Fruit fly (Drosophila melanogaster) whole organism: ENCODE data around the gene Arr2.

ENCODE experiments used
- Dll ChIP-seq: fragments of >200 bp; optimal IDR thresholded peaks from 2 replicates; lab custom pipeline; 2017
- EcR ChIP-seq, 2 experiments: fragments of >200 bp; optimal IDR thresholded peaks; 2 replicates each; lab custom pipeline; 2017; ENCODE audit warnings: missing biosample characterization in 2 of 2, missing genetic modification characterization in 2 of 2, missing genetic modification reagents in 2 of 2

dm6 chr3L:8684419-8685081 lies 35.8 kb upstream of the Arr2 start:
- TF ChIP-seq EcR (GFP tag; optimal IDR thresholded peaks at IDR 0.05; lab: Kevin White, UChicago) (no peak), Dll (lab: Kevin White, UChicago) (no peak)
